Worm (Caenorhabditis elegans): ENCODE data around the gene angl-1.

DNA sequence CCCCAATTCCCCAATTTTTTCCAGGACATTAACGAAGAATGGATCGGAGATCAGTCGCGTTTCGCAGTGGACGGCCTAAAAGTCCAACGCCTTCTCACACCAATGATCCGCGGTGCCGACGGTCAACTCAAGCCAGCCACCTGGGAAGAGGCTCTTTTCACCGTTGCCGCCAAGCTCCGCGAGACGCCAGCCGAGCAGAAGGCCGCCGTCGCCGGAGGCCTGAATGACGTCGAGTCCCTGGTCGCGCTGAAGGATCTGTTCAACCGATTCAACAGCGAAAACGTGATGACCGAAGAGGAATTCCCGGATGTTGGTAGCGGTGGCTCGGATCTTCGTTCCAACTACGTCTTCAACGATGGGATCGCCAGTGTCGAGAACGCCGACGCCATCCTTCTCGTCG, 50.0 kb downstream of the angl-1 start:
- no peak for TF ChIP-seq nhr-25 (tag; optimal IDR thresholded peaks at IDR 0.05; ENCODE audit: borderline replicate concordance, insufficient read depth)
- TF ChIP-seq snpc-4 (tag; optimal IDR thresholded peaks at IDR 0.05): no peak
- no peak for TF ChIP-seq skn-1 (tag; optimal IDR thresholded peaks at IDR 0.05)
- TF ChIP-seq zag-1 (tag; optimal IDR thresholded peaks at IDR 0.05): no peak
- no peak for TF ChIP-seq dve-1 (tag; optimal IDR thresholded peaks at IDR 0.05; ENCODE audit: insufficient read depth)
- no peak for TF ChIP-seq nhr-76 (tag; optimal IDR thresholded peaks at IDR 0.05)
- no peak for TF ChIP-seq lsy-2 (tag; optimal IDR thresholded peaks at IDR 0.05)
- no peak for TF ChIP-seq pqm-1 (tag; optimal IDR thresholded peaks at IDR 0.05)
- no peak for TF ChIP-seq fos-1 (tag; optimal IDR thresholded peaks at IDR 0.05)

Data from whole organism, L4 larva.